Worm (Caenorhabditis elegans) whole organism, L2 larva: ENCODE data around the gene pals-20.

Experiments
- blmp-1 ChIP-seq: sonication (generic microtip); optimal IDR thresholded peaks from 2 replicates; lab custom pipeline; 2017; ENCODE audit warnings: missing genetic modification characterization, mild to moderate bottlenecking, missing compliant biosample characterization, antibody characterized with exemption, moderate library complexity; ENCODE audit not compliant: insufficient read depth
- lsy-2 ChIP-seq, 2 experiments: fragments of 150-350 bp in 1 of 2; sonication (generic microtip) in 1 of 2; optimal IDR thresholded peaks; 2 replicates each; lab custom pipeline; 2014 to 2017; ENCODE audit warnings: missing biosample characterization in 2 of 2, missing genetic modification characterization in 2 of 2
- unc-55 ChIP-seq: fragments of 150-350 bp; sonication (generic microtip); optimal IDR thresholded peaks from 3 replicates; lab custom pipeline; 2014; ENCODE audit warnings: missing biosample characterization, missing genetic modification reagents, missing genetic modification characterization
- unc-62 ChIP-seq: fragments of 150-350 bp; optimal IDR thresholded peaks from 2 replicates; lab custom pipeline; 2014; ENCODE audit warnings: missing biosample characterization, missing genetic modification reagents, missing genetic modification characterization
- zag-1 ChIP-seq: fragments of 150-350 bp; optimal IDR thresholded peaks from 2 replicates; lab custom pipeline; 2014; ENCODE audit warnings: missing biosample characterization, missing genetic modification characterization

DNA sequence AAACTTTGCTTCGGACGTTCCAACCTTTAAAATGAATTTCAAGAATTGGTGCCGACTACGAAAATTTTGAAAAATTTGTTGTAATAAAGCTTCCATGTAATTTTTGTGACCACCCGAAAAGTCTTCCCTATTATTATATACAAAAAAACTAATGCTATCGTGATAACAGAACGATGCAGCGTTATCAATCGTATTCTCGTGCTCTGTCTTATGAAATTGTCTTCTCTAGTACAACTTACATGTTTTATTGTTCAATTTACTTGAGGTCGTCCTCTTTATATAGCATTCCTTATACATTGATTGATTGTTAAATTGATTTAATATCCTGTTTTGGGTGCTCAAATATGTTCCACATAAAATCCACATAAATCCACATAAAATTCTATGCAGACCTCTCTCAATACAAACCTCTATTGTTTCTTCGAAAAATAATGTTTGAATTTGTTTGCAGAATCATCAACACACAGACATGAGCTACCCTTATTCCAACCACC lies 13.4 kb upstream of the pals-20 start, which contains the start of gene pals-19:
- TF ChIP-seq blmp-1 (tag; lab: Kevin White, UChicago) (no peak), lsy-2 (tag; optimal IDR thresholded peaks at IDR 0.05; lab: Kevin White, UChicago) (no peak), unc-62 (GFP tag; lab: Kevin White, UChicago) (no peak), zag-1 (tag; lab: Kevin White, UChicago) (no peak), unc-55 (GFP tag; lab: Kevin White, UChicago) (no peak)
